Worm (Caenorhabditis elegans) whole organism, early embryonic: Measurements from ENCODE around the gene F19B2.5.

ENCODE experiments used
- B0310.2 ChIP-seq: sonication (generic microtip); optimal IDR thresholded peaks from 2 replicates; lab custom pipeline; 2016; ENCODE audit warnings: mild to moderate bottlenecking, missing genetic modification characterization, missing compliant biosample characterization
- F13C5.2 ChIP-seq: sonication (generic microtip); optimal IDR thresholded peaks from 2 replicates; lab custom pipeline; 2017; ENCODE audit warnings: mild to moderate bottlenecking, missing genetic modification characterization, inconsistent platforms, missing compliant biosample characterization
- aly-1 ChIP-seq: sonication (generic microtip); optimal IDR thresholded peaks from 2 replicates; lab custom pipeline; 2016; ENCODE audit warnings: missing genetic modification characterization, missing compliant biosample characterization
- ama-1 ChIP-seq: fragments of 150-350 bp; optimal IDR thresholded peaks from 2 replicates; lab custom pipeline; 2014
- ceh-13 ChIP-seq: fragments of 200-800 bp; sonication (Bioruptor generic); optimal IDR thresholded peaks from 2 replicates; lab custom pipeline; 2018; ENCODE audit warnings: mild to moderate bottlenecking, missing genetic modification characterization, missing compliant biosample characterization
- ceh-36 ChIP-seq: sonication (generic microtip); optimal IDR thresholded peaks from 2 replicates; lab custom pipeline; 2016; ENCODE audit warnings: missing genetic modification characterization, inconsistent platforms, missing compliant biosample characterization
- ets-7 ChIP-seq: sonication (generic microtip); optimal IDR thresholded peaks from 2 replicates; lab custom pipeline; 2016; ENCODE audit warnings: missing genotype, missing genetic modification characterization, missing compliant biosample characterization
- flt-1 ChIP-seq: fragments of 200-800 bp; sonication (Bioruptor generic); IDR thresholded peaks from 2 replicates; pipeline ENCODE4 v1.3.6; 2022; ENCODE audit warnings: missing genetic modification characterization, missing compliant biosample characterization
- hmbx-1 ChIP-seq: sonication (generic microtip); optimal IDR thresholded peaks from 2 replicates; lab custom pipeline; 2016; ENCODE audit warnings: mild to moderate bottlenecking, missing genetic modification characterization, missing compliant biosample characterization
- hmg-4 ChIP-seq: fragments of 200-800 bp; sonication (Bioruptor generic); optimal IDR thresholded peaks from 2 replicates; lab custom pipeline; 2018; ENCODE audit warnings: mild to moderate bottlenecking, missing genetic modification characterization, missing compliant biosample characterization
- hnd-1 ChIP-seq: sonication (generic microtip); optimal IDR thresholded peaks from 2 replicates; lab custom pipeline; 2016; ENCODE audit warnings: missing genetic modification characterization, missing compliant biosample characterization
- pes-1 ChIP-seq: fragments of 200-800 bp; sonication (Bioruptor generic); IDR thresholded peaks from 2 replicates; pipeline ENCODE4 v1.3.6; 2022; ENCODE audit warnings: missing genetic modification reagents, missing genetic modification characterization, missing compliant biosample characterization
- scrt-1 ChIP-seq: fragments of 200-800 bp; sonication (Bioruptor generic); IDR thresholded peaks from 2 replicates; pipeline ENCODE4 v1.3.6; 2022; ENCODE audit warnings: missing genetic modification characterization, missing compliant biosample characterization
- sea-1 ChIP-seq: fragments of 200-800 bp; sonication (Bioruptor generic); conservative IDR thresholded peaks from 2 replicates; pipeline ENCODE4 v1.3.6; 2022; ENCODE audit warnings: missing genetic modification characterization, missing compliant biosample characterization
- tbx-11 ChIP-seq: fragments of 200-800 bp; sonication (Bioruptor generic); IDR thresholded peaks from 2 replicates; pipeline ENCODE4 v1.3.6; 2022; ENCODE audit warnings: missing genetic modification characterization, missing compliant biosample characterization
- tbx-37 ChIP-seq: fragments of 200-800 bp; sonication (Bioruptor generic); conservative IDR thresholded peaks from 2 replicates; pipeline ENCODE4 v1.3.6; 2022; ENCODE audit warnings: missing genetic modification reagents, missing genetic modification characterization, missing compliant biosample characterization
- tra-4 ChIP-seq: sonication (generic microtip); optimal IDR thresholded peaks from 2 replicates; lab custom pipeline; 2017; ENCODE audit warnings: missing genetic modification characterization, missing compliant biosample characterization

The F19B2.5 gene

ce11 chrV:20164059-20164892, at the start of gene F19B2.5:
TSS of gene F19B2.5 (minus strand) at chrV:20164165.
- TF ChIP-seq hmg-4 (GFP tag; lab: Kevin White, UChicago) (no peak), ceh-36 (tag; lab: Kevin White, UChicago) (no peak), ama-1 (lab: Kevin White, UChicago) (no peak), ceh-13 (GFP tag; lab: Kevin White, UChicago) (no peak), hnd-1 (no peak), sea-1 (no peak), ets-7 (tag; lab: Kevin White, UChicago) (no peak), aly-1 (no peak), tbx-37 (GFP tag; lab: Robert Waterston, UW) (no peak), tbx-11 (GFP tag; lab: Robert Waterston, UW) (no peak)

DNA sequence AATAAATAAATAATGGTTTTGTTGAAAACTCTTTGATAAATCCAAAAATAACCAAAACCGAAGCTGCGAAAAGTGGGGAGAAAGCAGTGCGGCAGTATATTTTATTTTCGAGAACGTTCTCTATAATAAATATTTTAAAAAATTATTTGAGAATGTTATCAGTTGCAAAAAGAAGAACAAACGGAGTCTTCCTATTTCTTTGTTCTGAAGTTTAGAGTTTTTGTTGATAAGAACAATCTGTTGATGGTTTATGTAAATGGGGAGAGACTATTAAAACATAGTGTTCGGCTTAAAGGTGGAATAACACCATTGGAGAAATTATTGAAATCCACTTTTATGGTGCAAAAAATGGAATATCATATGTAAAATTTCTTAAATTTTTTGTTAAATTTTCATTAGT, 49.1 kb upstream of the F19B2.5 start:
- no peak for TF ChIP-seq ceh-13 (GFP tag; lab: Kevin White, UChicago)
- TF ChIP-seq tra-4 (tag; lab: Kevin White, UChicago), result no peak
- TF ChIP-seq B0310.2 (tag; lab: Kevin White, UChicago), result no peak

DNA sequence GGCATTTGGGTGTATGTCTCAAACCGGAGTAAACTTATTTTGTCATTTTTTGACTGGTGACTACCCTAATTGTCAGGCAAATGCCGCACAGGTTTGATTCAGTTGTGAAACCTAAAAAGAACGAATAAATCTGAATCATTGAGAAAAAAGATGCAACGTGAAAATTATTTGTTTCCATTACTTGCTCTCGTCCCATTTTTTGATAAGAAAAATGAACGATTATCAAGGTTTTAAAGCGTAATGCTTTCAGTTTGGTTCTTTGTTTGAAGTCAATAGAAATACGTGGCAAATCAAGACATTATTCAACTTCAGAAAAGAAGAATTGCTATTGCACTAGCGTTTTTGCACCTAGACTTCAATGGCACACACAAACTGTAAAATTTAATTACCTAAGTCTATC, 48.6 kb upstream of the F19B2.5 start, which contains the start of gene Y113G7B.12:
Y113G7B.12 (minus strand) TSS at position 101 of the 400 bp plus-strand sequence.
- no peak for TF ChIP-seq F13C5.2 (tag; lab: Kevin White, UChicago)
- no peak for TF ChIP-seq scrt-1 (GFP tag; lab: Robert Waterston, UW)
- no peak for TF ChIP-seq aly-1
- TF ChIP-seq tbx-37 (GFP tag; lab: Robert Waterston, UW), result no peak
- no peak for TF ChIP-seq B0310.2 (tag; lab: Kevin White, UChicago)
- no peak for TF ChIP-seq ets-7 (tag; lab: Kevin White, UChicago)
- TF ChIP-seq hmg-4 (GFP tag; lab: Kevin White, UChicago), result no peak
- TF ChIP-seq tbx-11 (GFP tag; lab: Robert Waterston, UW), result no peak
- TF ChIP-seq sea-1, result no peak

ce11 chrV:20206086-20206485, 42.1 kb upstream of the F19B2.5 start, which contains the start of the genes fbxb-59 and srbc-34:
TSS of gene fbxb-59 (minus strand) at chrV:20206186.
TSS of gene srbc-34 (plus strand) at chrV:20206318.
- TF ChIP-seq hnd-1 (no peak), aly-1 (no peak), hmg-4 (GFP tag; lab: Kevin White, UChicago) (no peak), tbx-11 (GFP tag; lab: Robert Waterston, UW) (no peak), F13C5.2 (tag; lab: Kevin White, UChicago) (no peak)

ce11 chrV:20203085-20203484, 39.1 kb upstream of the F19B2.5 start, which contains the start of gene fbxa-113:
TSS of gene fbxa-113 (plus strand) at chrV:20203385.
- no peak for TF ChIP-seq ama-1 (lab: Kevin White, UChicago)

DNA sequence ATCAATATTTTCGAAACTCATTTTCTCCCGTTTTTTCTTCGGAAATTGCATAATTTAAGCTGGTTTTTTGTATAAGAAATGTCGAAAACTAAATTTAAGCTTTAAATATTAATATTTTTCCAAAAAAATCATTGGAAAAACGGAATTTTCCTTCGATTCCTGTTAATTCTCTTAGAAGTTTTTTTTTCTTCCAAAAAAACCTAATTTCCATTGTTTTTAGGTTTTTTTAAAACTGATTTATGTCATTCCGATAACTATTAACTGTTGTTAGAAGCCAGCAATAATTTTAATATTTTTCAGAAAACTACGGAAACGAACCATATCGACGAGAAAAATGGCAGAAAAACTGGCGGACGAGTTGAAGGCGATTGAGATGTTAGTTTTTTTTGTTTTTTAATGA, 37.4 kb upstream of the F19B2.5 start, which contains the start of gene fbxa-114:
fbxa-114 (plus strand) TSS at position 301 of the 400 bp plus-strand sequence.
- TF ChIP-seq scrt-1 (GFP tag; lab: Robert Waterston, UW), result no peak
- no peak for TF ChIP-seq pes-1 (GFP tag; lab: Robert Waterston, UW)
- no peak for TF ChIP-seq hmbx-1 (tag; lab: Kevin White, UChicago)
- no peak for TF ChIP-seq hmg-4 (GFP tag; lab: Kevin White, UChicago)
- TF ChIP-seq sea-1, result no peak
- no peak for TF ChIP-seq flt-1 (GFP tag; lab: Robert Waterston, UW)
- no peak for TF ChIP-seq hnd-1
- TF ChIP-seq tbx-37 (GFP tag; lab: Robert Waterston, UW), result no peak
- TF ChIP-seq tra-4 (tag; lab: Kevin White, UChicago), result no peak
- TF ChIP-seq ceh-13 (GFP tag; lab: Kevin White, UChicago), result no peak
- TF ChIP-seq aly-1, result no peak
- no peak for TF ChIP-seq tbx-11 (GFP tag; lab: Robert Waterston, UW)
- no peak for TF ChIP-seq ets-7 (tag; lab: Kevin White, UChicago)
- TF ChIP-seq F13C5.2 (tag; lab: Kevin White, UChicago), result no peak
- no peak for TF ChIP-seq B0310.2 (tag; lab: Kevin White, UChicago)
- no peak for TF ChIP-seq ama-1 (lab: Kevin White, UChicago)
- TF ChIP-seq ceh-36 (tag; lab: Kevin White, UChicago), result no peak

- TF ChIP-seq ets-7 (tag; lab: Kevin White, UChicago) (no peak), hmg-4 (GFP tag; lab: Kevin White, UChicago) (no peak), aly-1 (no peak), pes-1 (GFP tag; lab: Robert Waterston, UW) (no peak), tra-4 (tag; lab: Kevin White, UChicago) (no peak), flt-1 (GFP tag; lab: Robert Waterston, UW) (no peak), ceh-13 (GFP tag; lab: Kevin White, UChicago) (no peak), sea-1 (no peak), ama-1 (lab: Kevin White, UChicago) (no peak), tbx-11 (GFP tag; lab: Robert Waterston, UW) (no peak), hnd-1 (no peak), F13C5.2 (tag; lab: Kevin White, UChicago) (no peak), scrt-1 (GFP tag; lab: Robert Waterston, UW) (no peak)
These were observed 35.7 kb upstream of the F19B2.5 start for ce11 chrV:20199658-20200057.

DNA sequence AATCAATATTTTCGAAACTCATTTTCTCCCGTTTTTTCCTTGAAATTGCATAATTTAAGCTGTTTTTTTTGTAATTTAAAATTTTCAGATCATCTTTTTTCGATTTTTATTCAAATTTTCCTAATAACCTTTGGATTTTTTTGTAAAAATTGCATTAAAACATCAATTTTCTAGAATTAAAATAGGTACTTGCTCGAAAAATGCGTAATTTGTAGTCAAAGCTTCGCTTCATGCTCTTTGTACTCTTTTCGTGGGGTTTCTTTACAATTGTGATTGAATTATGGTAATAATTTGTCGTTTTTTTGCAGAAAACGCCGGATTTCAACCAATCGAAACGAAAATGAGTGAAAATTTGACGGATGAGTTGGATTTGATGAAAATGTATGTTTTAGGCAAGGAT, 35.0 kb upstream of the F19B2.5 start, which contains the start of gene fog-2:
fog-2 (plus strand) TSS at position 301 of the 400 bp plus-strand sequence.
- no peak for TF ChIP-seq hmg-4 (GFP tag; lab: Kevin White, UChicago)
- TF ChIP-seq scrt-1 (GFP tag; lab: Robert Waterston, UW), result no peak
- TF ChIP-seq sea-1, result no peak
- no peak for TF ChIP-seq ceh-13 (GFP tag; lab: Kevin White, UChicago)
- TF ChIP-seq pes-1 (GFP tag; lab: Robert Waterston, UW), result no peak
- TF ChIP-seq ceh-36 (tag; lab: Kevin White, UChicago), result no peak
- no peak for TF ChIP-seq ama-1 (lab: Kevin White, UChicago)
- no peak for TF ChIP-seq flt-1 (GFP tag; lab: Robert Waterston, UW)
- no peak for TF ChIP-seq aly-1
- no peak for TF ChIP-seq B0310.2 (tag; lab: Kevin White, UChicago)
- no peak for TF ChIP-seq tbx-37 (GFP tag; lab: Robert Waterston, UW)
- no peak for TF ChIP-seq tbx-11 (GFP tag; lab: Robert Waterston, UW)
- TF ChIP-seq F13C5.2 (tag; lab: Kevin White, UChicago), result no peak
- TF ChIP-seq tra-4 (tag; lab: Kevin White, UChicago), result no peak
- no peak for TF ChIP-seq ets-7 (tag; lab: Kevin White, UChicago)
- no peak for TF ChIP-seq hmbx-1 (tag; lab: Kevin White, UChicago)
- no peak for TF ChIP-seq hnd-1
